Fruit fly (Drosophila melanogaster) whole organism, embryonic: ENCODE measurements around the gene CG31636.

Source experiments
- Abd-B ChIP-seq: fragments of 200-800 bp; sonication (Bioruptor generic); optimal IDR thresholded peaks from 2 replicates; lab custom pipeline; 2018; ENCODE audit warnings: missing biosample characterization, mild to moderate bottlenecking, missing genetic modification characterization, moderate library complexity
- Awh ChIP-seq: fragments of 200-800 bp; sonication (Bioruptor generic); IDR thresholded peaks from 2 replicates; pipeline ENCODE4, ENCODE4 v1.3.6; 2022; ENCODE audit warnings: missing biosample characterization, missing genetic modification characterization
- B-H2 ChIP-seq: fragments of 200-800 bp; sonication (Bioruptor generic); optimal IDR thresholded peaks from 2 replicates; lab custom pipeline; 2018; ENCODE audit warnings: missing biosample characterization, mild to moderate bottlenecking, missing genetic modification characterization
- CG1024 ChIP-seq: fragments of 200-800 bp; sonication (Bioruptor generic); IDR thresholded peaks from 2 replicates; pipeline ENCODE4 v1.3.6; 2022; ENCODE audit warnings: missing biosample characterization, missing genetic modification characterization
- CG10654 ChIP-seq: fragments of 200-800 bp; sonication (Bioruptor generic); optimal IDR thresholded peaks from 2 replicates; lab custom pipeline; 2016; ENCODE audit warnings: missing biosample characterization, missing genetic modification characterization
- CG12391 ChIP-seq: fragments of 200-800 bp; sonication (Bioruptor generic); optimal IDR thresholded peaks from 3 replicates; lab custom pipeline; 2018; ENCODE audit warnings: missing biosample characterization, mild to moderate bottlenecking, missing genetic modification characterization, moderate library complexity
- CG13296 ChIP-seq: fragments of 200-800 bp; sonication (Bioruptor generic); optimal IDR thresholded peaks from 3 replicates; lab custom pipeline; 2018; ENCODE audit warnings: missing biosample characterization, mild to moderate bottlenecking, missing genetic modification characterization
- CG13775 ChIP-seq: fragments of 200-800 bp; sonication (Bioruptor generic); optimal IDR thresholded peaks from 3 replicates; lab custom pipeline; 2017; ENCODE audit warnings: missing biosample characterization, mild to moderate bottlenecking, missing genetic modification characterization
- CG15514 ChIP-seq: fragments of 200-800 bp; sonication (Bioruptor generic); optimal IDR thresholded peaks from 3 replicates; lab custom pipeline; 2017; ENCODE audit warnings: missing biosample characterization, missing genetic modification characterization, mild to moderate bottlenecking, moderate library complexity, missing genetic modification reagents
- CG16779 ChIP-seq: fragments of 200-800 bp; sonication (Bioruptor generic); IDR thresholded peaks from 2 replicates; pipeline ENCODE4 v1.3.6; 2022; ENCODE audit warnings: missing biosample characterization, missing genetic modification characterization
- CG2129 ChIP-seq: fragments of 200-800 bp; sonication (Bioruptor generic); IDR thresholded peaks from 2 replicates; pipeline ENCODE4 v1.3.6; 2022; ENCODE audit warnings: missing biosample characterization, missing genetic modification characterization; ENCODE audit not compliant: partially characterized antibody
- CG2875 ChIP-seq: fragments of 200-800 bp; sonication (Bioruptor generic); optimal IDR thresholded peaks from 2 replicates; lab custom pipeline; 2017; ENCODE audit warnings: missing biosample characterization, mild to moderate bottlenecking, missing genetic modification characterization, missing genetic modification reagents
- CG30403 ChIP-seq: fragments of 200-800 bp; sonication (Bioruptor generic); optimal IDR thresholded peaks from 3 replicates; lab custom pipeline; 2016; ENCODE audit warnings: missing biosample characterization, missing genetic modification characterization
- CG43689 ChIP-seq: fragments of 200-800 bp; sonication (Bioruptor generic); IDR thresholded peaks from 2 replicates; pipeline ENCODE4 v1.3.6; 2022; ENCODE audit warnings: missing biosample characterization, missing genetic modification characterization
- CG8089 ChIP-seq: fragments of 200-800 bp; sonication (Bioruptor generic); optimal IDR thresholded peaks from 3 replicates; lab custom pipeline; 2016; ENCODE audit warnings: missing biosample characterization, missing genetic modification characterization
- Chrac-16 ChIP-seq: fragments of 200-800 bp; sonication (Bioruptor generic); optimal IDR thresholded peaks from 3 replicates; lab custom pipeline; 2016; ENCODE audit warnings: missing biosample characterization, missing genetic modification characterization
- Deaf1 ChIP-seq: fragments of 200-800 bp; optimal IDR thresholded peaks from 3 replicates; lab custom pipeline; 2019; ENCODE audit warnings: missing biosample characterization, mild to moderate bottlenecking, missing genetic modification characterization, moderate library complexity
- Dip2 ChIP-seq: fragments of 200-800 bp; sonication (Bioruptor generic); IDR thresholded peaks from 2 replicates; pipeline ENCODE4 v1.3.6; 2022; ENCODE audit warnings: missing biosample characterization, missing genetic modification characterization
- ERR ChIP-seq: fragments of 200-800 bp; sonication (Bioruptor generic); optimal IDR thresholded peaks from 2 replicates; lab custom pipeline; 2016; ENCODE audit warnings: missing biosample characterization, missing genetic modification characterization
- Fer2 ChIP-seq: fragments of 200-800 bp; sonication (Bioruptor generic); optimal IDR thresholded peaks from 2 replicates; lab custom pipeline; 2018; ENCODE audit warnings: missing biosample characterization, mild to moderate bottlenecking, missing genetic modification characterization, moderate library complexity
- H2.0 ChIP-seq: fragments of 200-800 bp; sonication (Bioruptor generic); IDR thresholded peaks from 2 replicates; pipeline ENCODE4 v1.3.6; 2022; ENCODE audit warnings: missing biosample characterization, missing genetic modification characterization
- HLH3B ChIP-seq: fragments of 200-800 bp; sonication (Bioruptor generic); IDR thresholded peaks from 2 replicates; pipeline ENCODE4 v1.3.6; 2022; ENCODE audit warnings: missing biosample characterization, missing genetic modification characterization
- Jarid2 ChIP-seq: fragments of 200-800 bp; sonication (Bioruptor generic); optimal IDR thresholded peaks from 3 replicates; lab custom pipeline; 2017; ENCODE audit warnings: mild to moderate bottlenecking, missing biosample characterization, missing genetic modification reagents, missing genetic modification characterization
- Kr ChIP-seq: fragments of 200-800 bp; sonication (Bioruptor generic); optimal IDR thresholded peaks from 2 replicates; lab custom pipeline; 2017; ENCODE audit warnings: missing biosample characterization, mild to moderate bottlenecking, missing genetic modification characterization
- NFAT ChIP-seq: fragments of 200-800 bp; sonication (Bioruptor generic); IDR thresholded peaks from 2 replicates; pipeline ENCODE4 v1.3.6; 2022; ENCODE audit warnings: missing biosample characterization, missing genetic modification characterization
- Rx ChIP-seq: fragments of 200-800 bp; sonication (Bioruptor generic); IDR thresholded peaks from 2 replicates; pipeline ENCODE4 v1.3.6; 2022; ENCODE audit warnings: missing biosample characterization, missing genetic modification characterization
- Sry-β ChIP-seq: fragments of 200-800 bp; sonication (Bioruptor generic); optimal IDR thresholded peaks from 2 replicates; lab custom pipeline; 2018; ENCODE audit warnings: missing biosample characterization, mild to moderate bottlenecking, missing genetic modification characterization, moderate library complexity
- YL-1 ChIP-seq: fragments of 200-800 bp; sonication (Bioruptor generic); optimal IDR thresholded peaks from 3 replicates; lab custom pipeline; 2017; ENCODE audit warnings: missing biosample characterization, mild to moderate bottlenecking, missing genetic modification characterization
- ab ChIP-seq: fragments of 200-800 bp; sonication (Bioruptor generic); optimal IDR thresholded peaks from 2 replicates; lab custom pipeline; 2016; ENCODE audit warnings: missing biosample characterization, missing genetic modification characterization
- az2 ChIP-seq: fragments of 200-800 bp; sonication (Bioruptor generic); optimal IDR thresholded peaks from 3 replicates; lab custom pipeline; 2016; ENCODE audit warnings: missing biosample characterization, missing genetic modification characterization
- bab2 ChIP-seq: fragments of 200-800 bp; sonication (Bioruptor generic); optimal IDR thresholded peaks from 2 replicates; lab custom pipeline; 2016; ENCODE audit warnings: missing biosample characterization, missing genetic modification characterization
- cas ChIP-seq: fragments of 200-800 bp; sonication (Bioruptor generic); IDR thresholded peaks from 2 replicates; pipeline ENCODE4 v1.3.6; 2022; ENCODE audit warnings: missing biosample characterization, missing genetic modification characterization
- dm ChIP-seq: fragments of 200-800 bp; sonication (Bioruptor generic); optimal IDR thresholded peaks from 3 replicates; lab custom pipeline; 2016; ENCODE audit warnings: missing biosample characterization, missing genetic modification characterization
- en ChIP-seq: fragments of 200-800 bp; sonication (Bioruptor generic); optimal IDR thresholded peaks from 2 replicates; lab custom pipeline; 2016; ENCODE audit warnings: missing biosample characterization, missing genetic modification characterization
- exex ChIP-seq: fragments of 200-800 bp; sonication (Bioruptor generic); optimal IDR thresholded peaks from 4 replicates; lab custom pipeline; 2018; ENCODE audit warnings: missing biosample characterization, mild to moderate bottlenecking, missing genetic modification characterization, moderate library complexity
- fru ChIP-seq: fragments of >200 bp; optimal IDR thresholded peaks from 2 replicates; lab custom pipeline; 2017
- gt ChIP-seq: fragments of 200-800 bp; sonication (Bioruptor generic); IDR thresholded peaks from 2 replicates; pipeline ENCODE4 v1.3.6; 2022; ENCODE audit warnings: missing biosample characterization, missing genetic modification characterization
- ham ChIP-seq: fragments of 200-800 bp; sonication (Bioruptor generic); IDR thresholded peaks from 2 replicates; pipeline ENCODE4 v1.3.6; 2022; ENCODE audit warnings: missing biosample characterization, missing genetic modification characterization
- ind ChIP-seq: fragments of 200-800 bp; sonication (Bioruptor generic); optimal IDR thresholded peaks from 3 replicates; lab custom pipeline; 2016; ENCODE audit warnings: missing biosample characterization, missing genetic modification characterization
- jigr1 ChIP-seq: fragments of 200-800 bp; sonication (Bioruptor generic); IDR thresholded peaks from 3 replicates; pipeline ENCODE4 v1.3.6; 2022; ENCODE audit warnings: missing biosample characterization, missing genetic modification characterization
- jumu ChIP-seq: fragments of 200-800 bp; sonication (Bioruptor generic); optimal IDR thresholded peaks from 3 replicates; lab custom pipeline; 2016; ENCODE audit warnings: missing biosample characterization, missing genetic modification characterization
- onecut ChIP-seq: fragments of 200-800 bp; sonication (Bioruptor generic); IDR thresholded peaks from 2 replicates; pipeline ENCODE4 v1.3.6; 2022; ENCODE audit warnings: missing biosample characterization, missing genetic modification characterization
- pzg ChIP-seq: fragments of 200-800 bp; sonication (Bioruptor generic); optimal IDR thresholded peaks from 3 replicates; lab custom pipeline; 2018; ENCODE audit warnings: missing biosample characterization, mild to moderate bottlenecking, missing genetic modification characterization, moderate library complexity
- sc ChIP-seq, 3 experiments: fragments of >200 bp in 2 of 3; fragments of 200-800 bp in 1 of 3; sonication (Bioruptor generic) in 1 of 3; optimal IDR thresholded peaks; 2 replicates in 2 of 3; 3 replicates in 1 of 3; lab custom pipeline; 2017; ENCODE audit warnings: mild to moderate bottlenecking in 1 of 3, missing biosample characterization in 1 of 3, missing genetic modification characterization in 1 of 3, missing genetic modification reagents in 1 of 3
- seq ChIP-seq: fragments of 200-800 bp; sonication (Bioruptor generic); IDR thresholded peaks from 2 replicates; pipeline ENCODE4 v1.3.6; 2022; ENCODE audit warnings: missing biosample characterization, missing genetic modification characterization
- shn ChIP-seq: fragments of 200-800 bp; sonication (Bioruptor generic); optimal IDR thresholded peaks from 3 replicates; lab custom pipeline; 2016; ENCODE audit warnings: missing biosample characterization, missing genetic modification characterization
- stc ChIP-seq: fragments of 200-800 bp; sonication (Bioruptor generic); IDR thresholded peaks from 2 replicates; pipeline ENCODE4 v1.3.6; 2022; ENCODE audit warnings: missing biosample characterization, missing genetic modification characterization
- trem ChIP-seq: fragments of 200-800 bp; optimal IDR thresholded peaks from 3 replicates; lab custom pipeline; 2019; ENCODE audit warnings: missing biosample characterization, mild to moderate bottlenecking, missing genetic modification characterization, moderate library complexity
- trh ChIP-seq: fragments of 200-800 bp; sonication (Bioruptor generic); optimal IDR thresholded peaks from 2 replicates; lab custom pipeline; 2016; ENCODE audit warnings: missing biosample characterization, missing genetic modification characterization
- tx ChIP-seq: fragments of 200-800 bp; sonication (Bioruptor generic); optimal IDR thresholded peaks from 2 replicates; lab custom pipeline; 2016; ENCODE audit warnings: missing biosample characterization, missing genetic modification characterization
- wdn ChIP-seq: fragments of 200-800 bp; sonication (Bioruptor generic); IDR thresholded peaks from 2 replicates; pipeline ENCODE4 v1.3.6; 2022; ENCODE audit warnings: missing biosample characterization, missing genetic modification characterization

CG31636 gene

DNA sequence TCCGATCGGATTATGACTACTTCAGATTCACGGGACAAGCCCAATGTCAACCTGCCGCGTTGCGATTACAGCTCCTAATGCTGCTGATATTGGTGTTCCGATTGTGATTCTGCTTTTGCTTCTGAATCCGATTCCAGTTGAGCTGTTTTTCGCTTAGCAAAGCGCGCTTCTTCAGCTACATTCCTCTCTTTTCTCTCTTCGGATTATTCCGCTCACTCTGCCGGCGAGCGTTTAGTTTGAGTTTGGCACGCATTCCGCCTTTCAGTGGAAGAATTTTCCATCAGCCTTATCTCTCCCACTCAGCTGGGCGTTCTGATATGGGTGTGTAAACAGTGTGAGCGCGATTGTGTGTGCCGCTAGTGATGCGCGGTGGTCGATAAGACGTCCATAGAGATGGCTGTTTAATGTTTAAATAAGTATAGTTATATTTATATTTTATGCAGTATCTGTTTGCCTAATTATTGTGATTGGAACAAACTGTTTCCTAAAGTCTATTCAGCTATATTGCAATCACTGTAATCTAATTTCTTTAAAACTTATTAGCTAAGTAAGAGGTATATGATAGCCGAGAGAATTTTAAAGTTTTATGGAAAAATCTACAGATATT is 9.9 kb upstream of the CG31636 start, which contains the start of gene Galt (continued):
- peak; percentile 18 for TF ChIP-seq Jarid2 (GFP tag; lab: Kevin White, UChicago)
- TF ChIP-seq CG2875 (GFP tag; lab: Kevin White, UChicago), result peak; percentile 2
- TF ChIP-seq ham, result no peak
- no peak for TF ChIP-seq HLH3B
- TF ChIP-seq seq (GFP tag; lab: Robert Waterston, UW), result no peak
- no peak for TF ChIP-seq jigr1 (GFP tag; lab: Robert Waterston, UW)
- TF ChIP-seq CG30403, result peak; percentile 8
- no peak for TF ChIP-seq fru
- no peak for TF ChIP-seq ab (GFP tag; lab: Kevin White, UChicago)
- TF ChIP-seq jumu, result no peak
- no peak for TF ChIP-seq Dip2 (GFP tag; lab: Robert Waterston, UW)
- no peak for TF ChIP-seq CG1024 (GFP tag; lab: Robert Waterston, UW)
- no peak for TF ChIP-seq CG2129 (GFP tag; lab: Robert Waterston, UW)
- peak; percentile 76 for TF ChIP-seq Sry-β
- no peak for TF ChIP-seq Rx (GFP tag; lab: Robert Waterston, UW)
- TF ChIP-seq stc (GFP tag; lab: Robert Waterston, UW), result no peak; the same call in 1 of the 2 replicates
- peak; percentile 22 for TF ChIP-seq CG13775 (GFP tag; lab: Kevin White, UChicago)
- TF ChIP-seq wdn (GFP tag; lab: Robert Waterston, UW), result no peak
- no peak for TF ChIP-seq Kr (GFP tag; lab: Kevin White, UChicago)
- TF ChIP-seq sc (optimal IDR thresholded peaks at IDR 0.05; lab: Kevin White, UChicago), result no peak
- no peak for TF ChIP-seq sc (GFP tag; optimal IDR thresholded peaks at IDR 0.05; lab: Kevin White, UChicago)
- peak; percentile 31 for TF ChIP-seq ERR (GFP tag; lab: Kevin White, UChicago)
- no peak for TF ChIP-seq CG8089 (GFP tag; lab: Kevin White, UChicago)
- TF ChIP-seq shn (GFP tag; lab: Kevin White, UChicago), result no peak
- TF ChIP-seq Chrac-16 (GFP tag; lab: Kevin White, UChicago), result no peak
- TF ChIP-seq CG12391 (tag; lab: Kevin White, UChicago), result peak; percentile 58
- TF ChIP-seq exex (tag; lab: Kevin White, UChicago), result peak; percentile 66
- TF ChIP-seq CG16779, result no peak
- peak; percentile 35 for TF ChIP-seq YL-1 (GFP tag; lab: Kevin White, UChicago)
- TF ChIP-seq cas (GFP tag; lab: Robert Waterston, UW), result no peak
- peak; percentile 44 for TF ChIP-seq B-H2
- TF ChIP-seq CG13296 (GFP tag; lab: Kevin White, UChicago), result peak; percentile 66
- TF ChIP-seq Fer2, result no peak
- TF ChIP-seq tx (GFP tag; lab: Kevin White, UChicago), result no peak
- TF ChIP-seq en (GFP tag; lab: Kevin White, UChicago), result no peak
- peak; percentile 19 for TF ChIP-seq trem (tag; lab: Kevin White, UChicago)
- no peak; the same call in 1 of the 2 replicates for TF ChIP-seq Awh (GFP tag; lab: Robert Waterston, UW)
- TF ChIP-seq az2 (GFP tag; lab: Kevin White, UChicago), result peak; percentile 18
- TF ChIP-seq ind (GFP tag; lab: Kevin White, UChicago), result no peak
- TF ChIP-seq gt (GFP tag; lab: Robert Waterston, UW), result no peak
- no peak for TF ChIP-seq dm (GFP tag; lab: Kevin White, UChicago)
- TF ChIP-seq onecut (GFP tag; lab: Robert Waterston, UW), result peak; percentile 28
- TF ChIP-seq NFAT (GFP tag; lab: Robert Waterston, UW), result peak; percentile 79; the same call in 1 of the 2 replicates
- TF ChIP-seq pzg, result peak; percentile 33
- no peak for TF ChIP-seq CG43689 (GFP tag; lab: Robert Waterston, UW)
- TF ChIP-seq CG10654 (GFP tag; lab: Kevin White, UChicago), result no peak
- peak; percentile 37 for TF ChIP-seq Deaf1 (tag; lab: Kevin White, UChicago)
- peak; percentile 37; the same call in 1 of the 2 replicates for TF ChIP-seq H2.0 (GFP tag; lab: Robert Waterston, UW)
- TF ChIP-seq CG15514 (GFP tag; lab: Kevin White, UChicago), result peak; percentile 68
- TF ChIP-seq bab2, result no peak
- no peak for TF ChIP-seq Abd-B (GFP tag; lab: Kevin White, UChicago)
- TF ChIP-seq trh (GFP tag; lab: Kevin White, UChicago), result no peak
